Worm (Caenorhabditis elegans) whole organism, L3 larva: ENCODE data around the gene dnj-5.

Source experiments
- R02D3.7 ChIP-seq: fragments of 150-350 bp; optimal IDR thresholded peaks from 2 replicates; lab custom pipeline; 2014; ENCODE audit warnings: missing biosample characterization, missing genetic modification characterization
- ama-1 ChIP-seq: fragments of 150-350 bp; optimal IDR thresholded peaks from 2 replicates; lab custom pipeline; 2018
- ztf-11 ChIP-seq: fragments of 150-350 bp; optimal IDR thresholded peaks from 2 replicates; lab custom pipeline; 2014; ENCODE audit warnings: missing biosample characterization, missing genetic modification characterization

- TF ChIP-seq ama-1 (lab: Kevin White, UChicago) (no peak), ztf-11 (tag; lab: Kevin White, UChicago) (no peak), R02D3.7 (no peak)
These were observed 27.2 kb downstream of the dnj-5 start for ce11 chrII:6830923-6831322.
